Worm (Caenorhabditis elegans): ENCODE measurements around the gene K07D4.2.

The K07D4.2 gene

ce11 chrII:4038541-4038940, 6.8 kb downstream of the K07D4.2 start, which contains the start of gene pqn-48:
TSS of gene pqn-48 (plus strand) at chrII:4038884.
- TF ChIP-seq ham-2 (GFP tag; optimal IDR thresholded peaks at IDR 0.05): no peak
- peak; percentile 49 for TF ChIP-seq unc-120 (tag; optimal IDR thresholded peaks at IDR 0.05; ENCODE audit: poor library complexity, severe bottlenecking)
- TF ChIP-seq hlh-1 (tag; optimal IDR thresholded peaks at IDR 0.05): peak; percentile 32

- TF ChIP-seq unc-39 (tag; optimal IDR thresholded peaks at IDR 0.05) (no peak), ztf-11 (tag; optimal IDR thresholded peaks at IDR 0.05) (no peak), nhr-237 (tag; optimal IDR thresholded peaks at IDR 0.05) (no peak), snpc-4 (tag; optimal IDR thresholded peaks at IDR 0.05) (no peak), mep-1 (tag; optimal IDR thresholded peaks at IDR 0.05) (no peak), M03D4.4 (tag; optimal IDR thresholded peaks at IDR 0.05) (no peak), lin-32 (GFP tag; optimal IDR thresholded peaks at IDR 0.05) (no peak)
Measured at ce11 chrII:4032293-4032692, 13.0 kb downstream of the K07D4.2 start, which contains the start of gene K07D4.4. TSS of gene K07D4.4 (minus strand) at chrII:4032393.

- TF ChIP-seq nhr-237 (tag; optimal IDR thresholded peaks at IDR 0.05): no peak
- no peak for TF ChIP-seq M03D4.4 (tag; optimal IDR thresholded peaks at IDR 0.05)
- TF ChIP-seq hlh-1 (tag; optimal IDR thresholded peaks at IDR 0.05): no peak
- TF ChIP-seq ceh-43 (GFP tag; optimal IDR thresholded peaks at IDR 0.05): no peak
- no peak for TF ChIP-seq nhr-76 (tag; optimal IDR thresholded peaks at IDR 0.05)
- no peak for TF ChIP-seq blmp-1 (tag; optimal IDR thresholded peaks at IDR 0.05)
- no peak for TF ChIP-seq lsy-2 (tag; optimal IDR thresholded peaks at IDR 0.05)
- TF ChIP-seq nhr-28 (tag; optimal IDR thresholded peaks at IDR 0.05): no peak
- TF ChIP-seq ceh-83 (GFP tag; optimal IDR thresholded peaks at IDR 0.05): no peak
- no peak for TF ChIP-seq lin-32 (GFP tag; optimal IDR thresholded peaks at IDR 0.05)
- TF ChIP-seq unc-39 (tag; optimal IDR thresholded peaks at IDR 0.05): no peak
- no peak for TF ChIP-seq nhr-12 (tag; optimal IDR thresholded peaks at IDR 0.05)
- no peak for TF ChIP-seq tbx-8 (GFP tag; optimal IDR thresholded peaks at IDR 0.05)
- TF ChIP-seq pha-4 (tag; optimal IDR thresholded peaks at IDR 0.05): no peak
Measured at ce11 chrII:4028276-4028675, 17.0 kb downstream of the K07D4.2 start, which contains the start of gene K07D4.9. TSS of gene K07D4.9 (plus strand) at chrII:4028576.

ce11 chrII:4025462-4025861, 19.8 kb downstream of the K07D4.2 start, which contains the start of gene K07D4.5:
TSS of gene K07D4.5 (minus strand) at chrII:4025562.
- no peak for TF ChIP-seq sem-2 (GFP tag; optimal IDR thresholded peaks at IDR 0.05)
- no peak for TF ChIP-seq nhr-12 (tag; optimal IDR thresholded peaks at IDR 0.05)
- TF ChIP-seq M03D4.4 (tag; optimal IDR thresholded peaks at IDR 0.05): no peak
- no peak for TF ChIP-seq lin-13 (tag; optimal IDR thresholded peaks at IDR 0.05)
- no peak for TF ChIP-seq ces-1 (GFP tag; optimal IDR thresholded peaks at IDR 0.05)
- no peak for TF ChIP-seq zip-8 (tag; optimal IDR thresholded peaks at IDR 0.05)
- TF ChIP-seq elt-1 (tag; optimal IDR thresholded peaks at IDR 0.05; ENCODE audit: borderline replicate concordance, insufficient read depth): no peak
- TF ChIP-seq lsy-2 (tag; optimal IDR thresholded peaks at IDR 0.05): no peak
- TF ChIP-seq cnd-1 (tag; optimal IDR thresholded peaks at IDR 0.05): no peak
- TF ChIP-seq mls-2 (tag; optimal IDR thresholded peaks at IDR 0.05): no peak
- no peak for TF ChIP-seq nhr-28 (tag; optimal IDR thresholded peaks at IDR 0.05)
- no peak for TF ChIP-seq mep-1 (tag; optimal IDR thresholded peaks at IDR 0.05)
- TF ChIP-seq unc-62 (GFP tag; optimal IDR thresholded peaks at IDR 0.05): no peak
- TF ChIP-seq drap-1 (GFP tag; optimal IDR thresholded peaks at IDR 0.05): no peak

ce11 chrII:4018617-4019016, 26.7 kb downstream of the K07D4.2 start, which contains the start of gene K07D4.6:
TSS of gene K07D4.6 (minus strand) at chrII:4018717.
- TF ChIP-seq blmp-1 (tag; optimal IDR thresholded peaks at IDR 0.05) (no peak), nhr-76 (tag; optimal IDR thresholded peaks at IDR 0.05) (no peak), hlh-1 (tag; optimal IDR thresholded peaks at IDR 0.05) (no peak)

- TF ChIP-seq bed-3 (GFP tag; optimal IDR thresholded peaks at IDR 0.05) (no peak), nhr-2 (tag; optimal IDR thresholded peaks at IDR 0.05) (no peak), blmp-1 (tag; optimal IDR thresholded peaks at IDR 0.05) (no peak), ham-2 (GFP tag; optimal IDR thresholded peaks at IDR 0.05) (no peak), tbx-8 (GFP tag; optimal IDR thresholded peaks at IDR 0.05) (no peak), nhr-12 (tag; optimal IDR thresholded peaks at IDR 0.05) (no peak), mab-5 (tag; optimal IDR thresholded peaks at IDR 0.05) (no peak), elt-1 (tag; optimal IDR thresholded peaks at IDR 0.05; ENCODE audit: borderline replicate concordance, insufficient read depth) (no peak), hlh-1 (tag; optimal IDR thresholded peaks at IDR 0.05) (no peak), nhr-28 (tag; optimal IDR thresholded peaks at IDR 0.05) (no peak), lsy-2 (tag; optimal IDR thresholded peaks at IDR 0.05) (no peak), elt-3 (tag; optimal IDR thresholded peaks at IDR 0.05) (no peak)
Measured at ce11 chrII:4011518-4011917, 33.8 kb downstream of the K07D4.2 start.
